Fruit fly (Drosophila melanogaster) whole organism, prepupa: ENCODE results near the gene CG14036.

ENCODE experiments used
- CG11762 ChIP-seq: fragments of 200-800 bp; sonication (Bioruptor generic); optimal IDR thresholded peaks from 3 replicates; lab custom pipeline; 2016; ENCODE audit warnings: missing biosample characterization, missing genetic modification characterization; ENCODE audit not compliant: insufficient read depth
- CG1621 ChIP-seq: fragments of 200-800 bp; sonication (Bioruptor generic); optimal IDR thresholded peaks from 3 replicates; lab custom pipeline; 2018; ENCODE audit warnings: missing biosample characterization, mild to moderate bottlenecking, missing genetic modification characterization
- CG32006 ChIP-seq: fragments of 200-800 bp; sonication (Bioruptor generic); optimal IDR thresholded peaks from 3 replicates; lab custom pipeline; 2017; ENCODE audit warnings: missing biosample characterization, mild to moderate bottlenecking, missing genetic modification characterization
- CG3919 ChIP-seq: fragments of 200-800 bp; sonication (Bioruptor generic); optimal IDR thresholded peaks from 3 replicates; lab custom pipeline; 2016; ENCODE audit warnings: missing biosample characterization, missing genetic modification characterization
- CG6276 ChIP-seq: fragments of 200-800 bp; sonication (Bioruptor generic); optimal IDR thresholded peaks from 2 replicates; lab custom pipeline; 2017; ENCODE audit warnings: missing biosample characterization, mild to moderate bottlenecking, missing genetic modification characterization
- Gug ChIP-seq: fragments of 200-800 bp; sonication (Bioruptor generic); IDR thresholded peaks from 2 replicates; pipeline ENCODE4 v1.3.6; 2022; ENCODE audit warnings: missing biosample characterization, missing genetic modification characterization
- OdsH ChIP-seq: fragments of 200-800 bp; sonication (Bioruptor generic); optimal IDR thresholded peaks from 3 replicates; lab custom pipeline; 2016; ENCODE audit warnings: missing biosample characterization, missing genetic modification characterization
- Sox102F ChIP-seq: fragments of 200-800 bp; sonication (Bioruptor generic); optimal IDR thresholded peaks from 2 replicates; lab custom pipeline; 2016; ENCODE audit warnings: missing biosample characterization, mild to moderate bottlenecking, missing genetic modification characterization
- esn ChIP-seq: fragments of 200-800 bp; sonication (Bioruptor generic); optimal IDR thresholded peaks from 2 replicates; lab custom pipeline; 2016; ENCODE audit warnings: missing biosample characterization, mild to moderate bottlenecking, missing genetic modification characterization, moderate library complexity
- lz ChIP-seq: fragments of 200-800 bp; sonication (Bioruptor generic); optimal IDR thresholded peaks from 3 replicates; lab custom pipeline; 2016; ENCODE audit warnings: missing biosample characterization, missing genetic modification characterization
- salr ChIP-seq, 2 experiments: fragments of 200-800 bp; sonication (Bioruptor generic); optimal IDR thresholded peaks; 3 replicates each; lab custom pipeline; 2016 to 2018; ENCODE audit warnings: missing biosample characterization in 2 of 2, missing genetic modification characterization in 2 of 2, mild to moderate bottlenecking in 1 of 2
- topi ChIP-seq: fragments of 200-800 bp; sonication (Bioruptor generic); optimal IDR thresholded peaks from 3 replicates; lab custom pipeline; 2016; ENCODE audit warnings: missing biosample characterization, missing genetic modification characterization

dm6 chr2L:5085561-5085960 is 30.7 kb upstream of the CG14036 start:
- peak; percentile 11 for TF ChIP-seq CG6276 (GFP tag; lab: Kevin White, UChicago)
- no peak for TF ChIP-seq Gug
- TF ChIP-seq CG11762, result no peak
- peak; percentile 65 for TF ChIP-seq CG32006 (GFP tag; lab: Kevin White, UChicago)
- peak; percentile 31 for TF ChIP-seq topi (GFP tag; lab: Kevin White, UChicago)
- TF ChIP-seq Sox102F (GFP tag; lab: Kevin White, UChicago), result peak; percentile 18
- peak in 1 of 2 experiments; percentile 9 for TF ChIP-seq salr (GFP tag; optimal IDR thresholded peaks at IDR 0.05; lab: Kevin White, UChicago)
- no peak for TF ChIP-seq CG3919 (GFP tag; lab: Kevin White, UChicago)
- TF ChIP-seq lz (GFP tag; lab: Kevin White, UChicago), result peak; percentile 7
- no peak for TF ChIP-seq CG1621 (tag; lab: Kevin White, UChicago)
- TF ChIP-seq OdsH (GFP tag; lab: Kevin White, UChicago), result peak; percentile 31
- peak; percentile 49 for TF ChIP-seq esn
